Fruit fly (Drosophila melanogaster): ENCODE data around the gene CG5103.

CG5103 gene

dm6 chr3L:18272321-18273054, 21.6 kb downstream of the CG5103 start:
- TF ChIP-seq CG8478 (optimal IDR thresholded peaks at IDR 0.05) (no peak), CTCF (optimal IDR thresholded peaks at IDR 0.05) (no peak)

- TF ChIP-seq CTCF (optimal IDR thresholded peaks at IDR 0.05) (no peak), CG8478 (optimal IDR thresholded peaks at IDR 0.05) (no peak)
Measured at dm6 chr3L:18270895-18271294, 23.2 kb downstream of the CG5103 start.

- no peak for TF ChIP-seq CG8478 (optimal IDR thresholded peaks at IDR 0.05)
- TF ChIP-seq CTCF (optimal IDR thresholded peaks at IDR 0.05), result no peak
Measured at dm6 chr3L:18268070-18268626, 25.9 kb downstream of the CG5103 start.

- TF ChIP-seq CG8478 (optimal IDR thresholded peaks at IDR 0.05) (no peak), CTCF (optimal IDR thresholded peaks at IDR 0.05) (no peak)
Measured at dm6 chr3L:18266462-18266861, 27.6 kb downstream of the CG5103 start.

- TF ChIP-seq CG8478 (optimal IDR thresholded peaks at IDR 0.05), result no peak
- no peak for TF ChIP-seq CTCF (optimal IDR thresholded peaks at IDR 0.05)
Measured at dm6 chr3L:18265543-18265942, 28.5 kb downstream of the CG5103 start.

dm6 chr3L:18258756-18259155, 35.3 kb downstream of the CG5103 start:
- TF ChIP-seq CG8478 (optimal IDR thresholded peaks at IDR 0.05) (no peak), CTCF (optimal IDR thresholded peaks at IDR 0.05) (no peak)

- no peak for TF ChIP-seq CTCF (optimal IDR thresholded peaks at IDR 0.05)
- no peak for TF ChIP-seq CG8478 (optimal IDR thresholded peaks at IDR 0.05)
Measured at dm6 chr3L:18257001-18257400, 37.1 kb downstream of the CG5103 start.

- no peak for TF ChIP-seq CTCF (optimal IDR thresholded peaks at IDR 0.05)
- no peak for TF ChIP-seq CG8478 (optimal IDR thresholded peaks at IDR 0.05)
Measured at dm6 chr3L:18251788-18252187, 42.3 kb downstream of the CG5103 start, which contains the start of gene CheA75a. Gene CheA75a (plus strand): TSS chr3L:18252088.

dm6 chr3L:18250652-18251051, 43.4 kb downstream of the CG5103 start:
- TF ChIP-seq CG8478 (optimal IDR thresholded peaks at IDR 0.05) (no peak), CTCF (optimal IDR thresholded peaks at IDR 0.05) (no peak)

dm6 chr3L:18248815-18249214, 45.2 kb downstream of the CG5103 start:
- TF ChIP-seq CG8478 (optimal IDR thresholded peaks at IDR 0.05), result no peak
- TF ChIP-seq CTCF (optimal IDR thresholded peaks at IDR 0.05), result no peak

dm6 chr3L:18248110-18248791, 45.8 kb downstream of the CG5103 start:
- TF ChIP-seq CG8478 (optimal IDR thresholded peaks at IDR 0.05) (no peak), CTCF (optimal IDR thresholded peaks at IDR 0.05) (no peak)

- TF ChIP-seq CTCF (optimal IDR thresholded peaks at IDR 0.05) (no peak), CG8478 (optimal IDR thresholded peaks at IDR 0.05) (no peak)
Measured at dm6 chr3L:18245709-18246080, 48.4 kb downstream of the CG5103 start.

- no peak for TF ChIP-seq CTCF (optimal IDR thresholded peaks at IDR 0.05)
- TF ChIP-seq CG8478 (optimal IDR thresholded peaks at IDR 0.05), result no peak
Measured at dm6 chr3L:18244982-18245708, 48.9 kb downstream of the CG5103 start.

- TF ChIP-seq CTCF (optimal IDR thresholded peaks at IDR 0.05) (no peak), CG8478 (optimal IDR thresholded peaks at IDR 0.05) (no peak)
Measured at dm6 chr3L:18244186-18244585, 49.9 kb downstream of the CG5103 start.

dm6 chr3L:18243673-18244072, 50.4 kb downstream of the CG5103 start:
- no peak for TF ChIP-seq CG8478 (optimal IDR thresholded peaks at IDR 0.05)
- no peak for TF ChIP-seq CTCF (optimal IDR thresholded peaks at IDR 0.05)

All from S2 (cell line).